Worm (Caenorhabditis elegans): ENCODE data around the gene emg-1.

Gene emg-1

ce11 chrIII:10649219-10649618 is at the start of gene emg-1:
emg-1 (plus strand) TSS chrIII:10649519.
- TF ChIP-seq mep-1 (tag; optimal IDR thresholded peaks at IDR 0.05) (no peak), unc-39 (tag; optimal IDR thresholded peaks at IDR 0.05) (no peak), zip-8 (tag; optimal IDR thresholded peaks at IDR 0.05) (no peak), blmp-1 (tag; optimal IDR thresholded peaks at IDR 0.05) (no peak), nhr-12 (tag; optimal IDR thresholded peaks at IDR 0.05) (no peak), sptf-1 (tag; optimal IDR thresholded peaks at IDR 0.05) (no peak), pha-4 (tag; optimal IDR thresholded peaks at IDR 0.05) (no peak), tbx-8 (GFP tag; optimal IDR thresholded peaks at IDR 0.05) (no peak), snpc-4 (tag; optimal IDR thresholded peaks at IDR 0.05) (no peak), nhr-237 (tag; optimal IDR thresholded peaks at IDR 0.05) (no peak), flh-1 (GFP tag; optimal IDR thresholded peaks at IDR 0.05) (no peak), mls-2 (tag; optimal IDR thresholded peaks at IDR 0.05) (no peak), ztf-11 (tag; optimal IDR thresholded peaks at IDR 0.05) (no peak), drap-1 (GFP tag; optimal IDR thresholded peaks at IDR 0.05) (no peak)

- no peak for TF ChIP-seq cnd-1 (tag; optimal IDR thresholded peaks at IDR 0.05)
- peak; percentile 58 for TF ChIP-seq lsy-2 (tag; optimal IDR thresholded peaks at IDR 0.05)
- peak; percentile 54 for TF ChIP-seq ces-1 (GFP tag; optimal IDR thresholded peaks at IDR 0.05)
- peak; percentile 15 for TF ChIP-seq nhr-237 (tag; optimal IDR thresholded peaks at IDR 0.05)
- TF ChIP-seq pha-4 (tag; optimal IDR thresholded peaks at IDR 0.05): peak; percentile 51
- no peak for TF ChIP-seq nhr-76 (tag; optimal IDR thresholded peaks at IDR 0.05)
- peak; percentile 64 for TF ChIP-seq mep-1 (tag; optimal IDR thresholded peaks at IDR 0.05)
- no peak for TF ChIP-seq ceh-39 (tag; optimal IDR thresholded peaks at IDR 0.05)
- no peak for TF ChIP-seq sptf-1 (tag; optimal IDR thresholded peaks at IDR 0.05)
- peak; percentile 36 for TF ChIP-seq lin-13 (tag; optimal IDR thresholded peaks at IDR 0.05)
Measured at ce11 chrIII:10599699-10600098, 49.6 kb upstream of the emg-1 start.

- TF ChIP-seq unc-39 (tag; optimal IDR thresholded peaks at IDR 0.05): no peak
- no peak for TF ChIP-seq unc-62 (GFP tag; optimal IDR thresholded peaks at IDR 0.05)
- TF ChIP-seq snpc-4 (tag; optimal IDR thresholded peaks at IDR 0.05): no peak
- TF ChIP-seq mep-1 (tag; optimal IDR thresholded peaks at IDR 0.05): no peak
- TF ChIP-seq sptf-1 (tag; optimal IDR thresholded peaks at IDR 0.05): no peak
- TF ChIP-seq lin-32 (GFP tag; optimal IDR thresholded peaks at IDR 0.05): no peak
- TF ChIP-seq ceh-83 (GFP tag; optimal IDR thresholded peaks at IDR 0.05): no peak
- no peak for TF ChIP-seq zip-8 (tag; optimal IDR thresholded peaks at IDR 0.05)
- TF ChIP-seq nhr-2 (tag; optimal IDR thresholded peaks at IDR 0.05): no peak
- TF ChIP-seq mls-2 (tag; optimal IDR thresholded peaks at IDR 0.05): no peak
- no peak for TF ChIP-seq ztf-11 (tag; optimal IDR thresholded peaks at IDR 0.05)
- TF ChIP-seq nhr-12 (tag; optimal IDR thresholded peaks at IDR 0.05): no peak
- TF ChIP-seq cnd-1 (tag; optimal IDR thresholded peaks at IDR 0.05): no peak
- no peak for TF ChIP-seq nhr-76 (tag; optimal IDR thresholded peaks at IDR 0.05)
- TF ChIP-seq bed-3 (GFP tag; optimal IDR thresholded peaks at IDR 0.05): no peak
- TF ChIP-seq hlh-1 (tag; optimal IDR thresholded peaks at IDR 0.05): no peak
- TF ChIP-seq ceh-39 (tag; optimal IDR thresholded peaks at IDR 0.05): no peak
- TF ChIP-seq elt-1 (tag; optimal IDR thresholded peaks at IDR 0.05; ENCODE audit: borderline replicate concordance, insufficient read depth): no peak
Measured at ce11 chrIII:10600138-10600626, 49.1 kb upstream of the emg-1 start, which contains the start of gene epg-6. epg-6 (minus strand) TSS chrIII:10600188.

ce11 chrIII:10600894-10601293 is 48.4 kb upstream of the emg-1 start:
- no peak for TF ChIP-seq mab-5 (tag; optimal IDR thresholded peaks at IDR 0.05)
- TF ChIP-seq elt-1 (tag; optimal IDR thresholded peaks at IDR 0.05; ENCODE audit: borderline replicate concordance, insufficient read depth): no peak
- no peak for TF ChIP-seq unc-62 (GFP tag; optimal IDR thresholded peaks at IDR 0.05)
- TF ChIP-seq lsy-2 (tag; optimal IDR thresholded peaks at IDR 0.05): no peak
- TF ChIP-seq elt-3 (tag; optimal IDR thresholded peaks at IDR 0.05): no peak
- no peak for TF ChIP-seq nhr-28 (tag; optimal IDR thresholded peaks at IDR 0.05)

ce11 chrIII:10603248-10603647 is 46.1 kb upstream of the emg-1 start, which contains the start of gene Y39A1A.2:
Y39A1A.2 (minus strand) TSS chrIII:10603566.
- TF ChIP-seq zip-8 (tag; optimal IDR thresholded peaks at IDR 0.05): peak; percentile 76
- TF ChIP-seq drap-1 (GFP tag; optimal IDR thresholded peaks at IDR 0.05): no peak

ce11 chrIII:10604325-10604724 is 45.0 kb upstream of the emg-1 start:
- TF ChIP-seq unc-120 (tag; optimal IDR thresholded peaks at IDR 0.05; ENCODE audit: poor library complexity, severe bottlenecking) (no peak), ceh-43 (GFP tag; optimal IDR thresholded peaks at IDR 0.05) (no peak), lin-13 (tag; optimal IDR thresholded peaks at IDR 0.05) (no peak), mab-5 (tag; optimal IDR thresholded peaks at IDR 0.05) (no peak), ceh-83 (GFP tag; optimal IDR thresholded peaks at IDR 0.05) (no peak), nhr-76 (tag; optimal IDR thresholded peaks at IDR 0.05) (no peak), lsy-2 (tag; optimal IDR thresholded peaks at IDR 0.05) (no peak), mep-1 (tag; optimal IDR thresholded peaks at IDR 0.05) (no peak), nhr-28 (tag; optimal IDR thresholded peaks at IDR 0.05) (no peak), ham-2 (GFP tag; optimal IDR thresholded peaks at IDR 0.05) (no peak), ceh-39 (tag; optimal IDR thresholded peaks at IDR 0.05) (no peak), snpc-4 (tag; optimal IDR thresholded peaks at IDR 0.05) (no peak), ces-1 (GFP tag; optimal IDR thresholded peaks at IDR 0.05) (no peak), elt-1 (tag; optimal IDR thresholded peaks at IDR 0.05; ENCODE audit: borderline replicate concordance, insufficient read depth) (no peak), sptf-1 (tag; optimal IDR thresholded peaks at IDR 0.05) (no peak), blmp-1 (tag; optimal IDR thresholded peaks at IDR 0.05) (no peak), mls-2 (tag; optimal IDR thresholded peaks at IDR 0.05) (no peak)

All from whole organism, mixed stage, embryonic.